Worm (Caenorhabditis elegans) whole organism, late embryonic: Measurements from ENCODE around the gene C25G4.3.

ENCODE experiments used
- ama-1 ChIP-seq: fragments of 150-350 bp; optimal IDR thresholded peaks from 2 replicates; lab custom pipeline; 2014
- ceh-19 ChIP-seq: fragments of 200-800 bp; sonication (Bioruptor generic); optimal IDR thresholded peaks from 2 replicates; lab custom pipeline; 2018; ENCODE audit warnings: mild to moderate bottlenecking, missing genetic modification characterization, missing compliant biosample characterization
- dve-1 ChIP-seq: sonication (generic microtip); optimal IDR thresholded peaks from 2 replicates; lab custom pipeline; 2017; ENCODE audit warnings: antibody characterized with exemption, mild to moderate bottlenecking, missing genetic modification characterization, missing compliant biosample characterization
- elt-4 ChIP-seq: sonication (generic microtip); optimal IDR thresholded peaks from 2 replicates; lab custom pipeline; 2016; ENCODE audit warnings: missing genetic modification characterization, missing compliant biosample characterization
- nhr-11 ChIP-seq: fragments of 150-350 bp; optimal IDR thresholded peaks from 2 replicates; lab custom pipeline; 2014; ENCODE audit warnings: missing biosample characterization, missing genetic modification characterization
- pag-3 ChIP-seq: sonication (generic microtip); optimal IDR thresholded peaks from 2 replicates; lab custom pipeline; 2016; ENCODE audit warnings: missing compliant biosample characterization, missing genetic modification characterization, borderline replicate concordance
- pha-4 ChIP-seq: fragments of 150-350 bp; optimal IDR thresholded peaks from 2 replicates; lab custom pipeline; 2018; ENCODE audit warnings: missing biosample characterization, missing genetic modification reagents, missing genetic modification characterization
- rnt-1 ChIP-seq: sonication (generic microtip); optimal IDR thresholded peaks from 2 replicates; lab custom pipeline; 2016; ENCODE audit warnings: missing genetic modification characterization, missing compliant biosample characterization
- tbx-2 ChIP-seq: sonication (generic microtip); optimal IDR thresholded peaks from 2 replicates; lab custom pipeline; 2016; ENCODE audit warnings: missing genetic modification characterization, missing compliant biosample characterization
- ttx-3 ChIP-seq: sonication (generic microtip); optimal IDR thresholded peaks from 2 replicates; lab custom pipeline; 2016; ENCODE audit warnings: missing genetic modification reagents, missing genetic modification characterization, missing compliant biosample characterization
- unc-86 ChIP-seq: sonication (generic microtip); optimal IDR thresholded peaks from 2 replicates; lab custom pipeline; 2016; ENCODE audit warnings: missing genetic modification characterization, missing compliant biosample characterization
- ztf-16 ChIP-seq: sonication (generic microtip); optimal IDR thresholded peaks from 2 replicates; lab custom pipeline; 2017; ENCODE audit warnings: missing genetic modification characterization, missing compliant biosample characterization

DNA sequence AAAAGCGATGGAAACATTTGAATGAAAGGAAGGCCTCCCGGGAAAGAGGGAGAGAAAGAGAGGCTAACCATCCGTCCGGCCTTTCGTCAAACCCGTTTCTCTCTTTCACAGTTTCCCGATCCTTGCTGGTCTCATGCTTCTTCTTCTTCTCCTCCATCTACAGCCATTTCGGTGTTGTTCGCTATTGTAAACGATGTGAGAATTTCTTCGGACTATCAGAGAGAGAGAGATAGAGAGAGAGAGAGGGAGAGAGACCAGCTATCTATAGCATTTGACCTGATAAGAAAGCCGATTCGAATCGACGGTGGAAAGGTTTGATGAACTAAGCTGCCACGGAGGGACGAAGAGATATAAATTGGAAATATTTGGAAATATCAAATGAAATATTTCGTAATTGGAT, 42.2 kb downstream of the C25G4.3 start:
- no peak for TF ChIP-seq ztf-16 (tag; lab: Kevin White, UChicago)
- TF ChIP-seq pag-3: no peak
- TF ChIP-seq nhr-11: no peak
- TF ChIP-seq pha-4 (tag; lab: Kevin White, UChicago): no peak
- no peak for TF ChIP-seq ttx-3 (tag; lab: Kevin White, UChicago)
- no peak for TF ChIP-seq unc-86 (tag; lab: Kevin White, UChicago)
- no peak for TF ChIP-seq elt-4 (tag; lab: Kevin White, UChicago)
- TF ChIP-seq tbx-2 (tag; lab: Kevin White, UChicago): no peak
- TF ChIP-seq dve-1 (tag; lab: Kevin White, UChicago): no peak
- TF ChIP-seq ceh-19 (GFP tag; lab: Kevin White, UChicago): no peak
- TF ChIP-seq ama-1 (lab: Kevin White, UChicago): no peak
- TF ChIP-seq rnt-1 (tag; lab: Kevin White, UChicago): no peak
